Worm (Caenorhabditis elegans): ENCODE results near the gene Y70C5A.3.

ce11 chrV:16594514-16594913 lies 26.2 kb downstream of the Y70C5A.3 start:
- no peak for TF ChIP-seq lin-32 (GFP tag; optimal IDR thresholded peaks at IDR 0.05)
- no peak for TF ChIP-seq drap-1 (GFP tag; optimal IDR thresholded peaks at IDR 0.05)
- TF ChIP-seq blmp-1 (tag; optimal IDR thresholded peaks at IDR 0.05): no peak
- TF ChIP-seq snpc-4 (tag; optimal IDR thresholded peaks at IDR 0.05): no peak
- no peak for TF ChIP-seq mep-1 (tag; optimal IDR thresholded peaks at IDR 0.05)
- TF ChIP-seq ztf-11 (tag; optimal IDR thresholded peaks at IDR 0.05): no peak
